Worm (Caenorhabditis elegans): ENCODE measurements around the gene C55B6.1.
A peak's percentile ranks its signal among the peaks of the same experiment; 100 is the strongest.

DNA sequence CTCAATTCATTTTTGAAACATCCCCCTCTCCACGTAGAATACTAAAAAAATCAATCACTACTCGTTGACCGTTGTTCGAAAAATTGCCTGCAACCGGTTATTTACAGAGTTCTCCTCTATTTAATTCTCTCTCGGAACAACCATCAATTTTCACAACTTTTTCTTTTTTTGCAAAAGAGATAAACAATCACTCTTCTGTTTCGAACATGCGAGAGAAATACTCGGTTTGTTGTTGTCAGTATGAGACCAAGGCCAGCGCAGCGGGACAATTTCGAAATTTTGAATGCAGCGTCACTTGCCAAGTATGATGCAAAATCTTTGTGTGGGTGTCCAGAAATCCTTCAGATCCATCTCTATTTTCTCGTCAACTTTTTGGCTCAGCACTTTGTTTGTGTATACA is 30.2 kb downstream of the C55B6.1 start:
- TF ChIP-seq F44E2.7 (GFP tag; IDR thresholded peaks at IDR 0.05), result no peak
- no peak for TF ChIP-seq ztf-11 (tag; optimal IDR thresholded peaks at IDR 0.05)
- TF ChIP-seq nhr-25 (tag; optimal IDR thresholded peaks at IDR 0.05; ENCODE audit: borderline replicate concordance, insufficient read depth), result peak; percentile 45
- TF ChIP-seq lin-39 (tag; optimal IDR thresholded peaks at IDR 0.05), result no peak
- TF ChIP-seq nhr-11 (tag; optimal IDR thresholded peaks at IDR 0.05), result no peak
- TF ChIP-seq Y105C5A.15 (GFP tag; IDR thresholded peaks at IDR 0.05), result no peak
- TF ChIP-seq lin-13 (GFP tag; optimal IDR thresholded peaks at IDR 0.05), result no peak
- no peak for TF ChIP-seq pha-4 (GFP tag; IDR thresholded peaks at IDR 0.05)
- no peak for TF ChIP-seq pha-4 (tag; optimal IDR thresholded peaks at IDR 0.05)
- TF ChIP-seq fos-1 (tag; optimal IDR thresholded peaks at IDR 0.05), result no peak
- TF ChIP-seq saeg-2 (GFP tag; IDR thresholded peaks at IDR 0.05), result no peak
- TF ChIP-seq ama-1 (optimal IDR thresholded peaks at IDR 0.05), result peak; percentile 82

Measured in whole organism, L4 larva.